Worm (Caenorhabditis elegans) whole organism, L2 larva: ENCODE data around the gene sftb-1.

Source experiments
- C34F6.9 ChIP-seq: fragments of 150-350 bp; optimal IDR thresholded peaks from 2 replicates; lab custom pipeline; 2014; ENCODE audit warnings: missing biosample characterization, missing genetic modification characterization
- R02D3.7 ChIP-seq: fragments of 150-350 bp; optimal IDR thresholded peaks from 2 replicates; lab custom pipeline; 2014; ENCODE audit warnings: missing biosample characterization, missing genetic modification characterization
- Y55F3AM.14 ChIP-seq: fragments of 200-800 bp; sonication (Bioruptor generic); optimal IDR thresholded peaks from 2 replicates; lab custom pipeline; 2018; ENCODE audit warnings: mild to moderate bottlenecking, missing genetic modification characterization, missing compliant biosample characterization
- ZK546.5 ChIP-seq: sonication (generic microtip); optimal IDR thresholded peaks from 2 replicates; lab custom pipeline; 2017; ENCODE audit warnings: missing biosample characterization, missing genetic modification characterization
- aly-2 ChIP-seq: fragments of 150-350 bp; optimal IDR thresholded peaks from 2 replicates; lab custom pipeline; 2014; ENCODE audit warnings: missing biosample characterization, missing genetic modification characterization
- ama-1 ChIP-seq: fragments of 150-350 bp; optimal IDR thresholded peaks from 2 replicates; lab custom pipeline; 2018; ENCODE audit warnings: inconsistent platforms
- blmp-1 ChIP-seq: sonication (generic microtip); optimal IDR thresholded peaks from 2 replicates; lab custom pipeline; 2017; ENCODE audit warnings: missing genetic modification characterization, mild to moderate bottlenecking, missing compliant biosample characterization, antibody characterized with exemption, moderate library complexity; ENCODE audit not compliant: insufficient read depth
- ceh-16 ChIP-seq: fragments of 150-350 bp; optimal IDR thresholded peaks from 2 replicates; lab custom pipeline; 2014; ENCODE audit warnings: missing biosample characterization, missing genetic modification characterization
- crh-2 ChIP-seq: sonication (generic microtip); optimal IDR thresholded peaks from 2 replicates; lab custom pipeline; 2017; ENCODE audit warnings: missing biosample characterization, missing genetic modification characterization
- dmd-4 ChIP-seq: sonication (generic microtip); optimal IDR thresholded peaks from 2 replicates; lab custom pipeline; 2017; ENCODE audit warnings: missing biosample characterization, missing genetic modification characterization
- egl-27 ChIP-seq: sonication (generic microtip); optimal IDR thresholded peaks from 3 replicates; lab custom pipeline; 2017; ENCODE audit warnings: missing biosample characterization, missing genetic modification reagents, missing genetic modification characterization
- elt-1 ChIP-seq: fragments of 150-350 bp; optimal IDR thresholded peaks from 2 replicates; lab custom pipeline; 2014; ENCODE audit warnings: missing biosample characterization, missing genetic modification characterization
- elt-3 ChIP-seq: sonication (generic microtip); optimal IDR thresholded peaks from 2 replicates; lab custom pipeline; 2017; ENCODE audit warnings: missing biosample characterization, missing genetic modification characterization
- gmeb-1 ChIP-seq: fragments of 150-350 bp; optimal IDR thresholded peaks from 2 replicates; lab custom pipeline; 2014; ENCODE audit warnings: missing biosample characterization, missing genetic modification characterization
- lin-11 ChIP-seq: fragments of 150-350 bp; sonication (generic microtip); optimal IDR thresholded peaks from 2 replicates; lab custom pipeline; 2014; ENCODE audit warnings: missing biosample characterization, missing genetic modification characterization, inconsistent platforms, mixed read lengths
- lin-13 ChIP-seq: fragments of 150-350 bp; optimal IDR thresholded peaks from 2 replicates; lab custom pipeline; 2014; ENCODE audit warnings: missing biosample characterization, missing genetic modification reagents, missing genetic modification characterization
- lin-39 ChIP-seq: fragments of 150-350 bp; optimal IDR thresholded peaks from 2 replicates; lab custom pipeline; 2014; ENCODE audit warnings: missing biosample characterization, missing genetic modification reagents, missing genetic modification characterization
- mab-5 ChIP-seq: fragments of 150-350 bp; optimal IDR thresholded peaks from 2 replicates; lab custom pipeline; 2014; ENCODE audit warnings: missing biosample characterization, missing genetic modification characterization
- mdl-1 ChIP-seq, 2 experiments: fragments of 150-350 bp in 1 of 2; sonication (generic microtip) in 1 of 2; optimal IDR thresholded peaks; 2 replicates each; lab custom pipeline; 2017; ENCODE audit warnings: missing biosample characterization in 2 of 2, missing genetic modification characterization in 2 of 2
- nhr-10 ChIP-seq: sonication (generic microtip); optimal IDR thresholded peaks from 2 replicates; lab custom pipeline; 2017; ENCODE audit warnings: missing biosample characterization, missing genetic modification characterization
- nhr-11 ChIP-seq: fragments of 150-350 bp; optimal IDR thresholded peaks from 2 replicates; lab custom pipeline; 2014; ENCODE audit warnings: missing biosample characterization, missing genetic modification characterization
- nhr-129 ChIP-seq: fragments of 150-350 bp; optimal IDR thresholded peaks from 2 replicates; lab custom pipeline; 2014; ENCODE audit warnings: missing biosample characterization, missing genetic modification characterization
- nhr-21 ChIP-seq: fragments of 150-350 bp; optimal IDR thresholded peaks from 2 replicates; lab custom pipeline; 2014; ENCODE audit warnings: missing biosample characterization, missing genetic modification characterization
- nhr-25 ChIP-seq: fragments of 150-350 bp; sonication (generic microtip); optimal IDR thresholded peaks from 3 replicates; lab custom pipeline; 2014; ENCODE audit warnings: missing biosample characterization, missing genetic modification characterization
- nhr-6 ChIP-seq: fragments of 150-350 bp; optimal IDR thresholded peaks from 2 replicates; lab custom pipeline; 2014; ENCODE audit warnings: missing biosample characterization, missing genetic modification characterization
- nhr-77 ChIP-seq: fragments of 150-350 bp; optimal IDR thresholded peaks from 2 replicates; lab custom pipeline; 2014; ENCODE audit warnings: missing biosample characterization, missing genetic modification characterization
- peb-1 ChIP-seq: fragments of 150-350 bp; optimal IDR thresholded peaks from 2 replicates; lab custom pipeline; 2014; ENCODE audit warnings: missing biosample characterization, missing genetic modification characterization
- sem-4 ChIP-seq: fragments of 150-350 bp; optimal IDR thresholded peaks from 2 replicates; lab custom pipeline; 2014; ENCODE audit warnings: missing biosample characterization, missing genetic modification reagents, missing genetic modification characterization
- skn-1 ChIP-seq: sonication (generic microtip); optimal IDR thresholded peaks from 2 replicates; lab custom pipeline; 2017; ENCODE audit warnings: missing biosample characterization, missing genetic modification characterization
- sma-9 ChIP-seq, 2 experiments: fragments of 150-350 bp in 1 of 2; sonication (generic microtip) in 1 of 2; optimal IDR thresholded peaks; 2 replicates each; lab custom pipeline; 2014 to 2016; ENCODE audit warnings: missing genetic modification characterization in 2 of 2, mild to moderate bottlenecking in 1 of 2, missing biosample characterization in 1 of 2, missing compliant biosample characterization in 1 of 2, missing genetic modification reagents in 1 of 2, moderate library complexity in 1 of 2
- unc-39 ChIP-seq: fragments of 150-350 bp; optimal IDR thresholded peaks from 2 replicates; lab custom pipeline; 2014; ENCODE audit warnings: missing biosample characterization, missing genetic modification characterization
- unc-55 ChIP-seq: fragments of 150-350 bp; sonication (generic microtip); optimal IDR thresholded peaks from 3 replicates; lab custom pipeline; 2014; ENCODE audit warnings: missing biosample characterization, missing genetic modification reagents, missing genetic modification characterization
- unc-62 ChIP-seq: fragments of 150-350 bp; optimal IDR thresholded peaks from 2 replicates; lab custom pipeline; 2014; ENCODE audit warnings: missing biosample characterization, missing genetic modification reagents, missing genetic modification characterization
- ztf-1 ChIP-seq: fragments of 200-800 bp; sonication (Bioruptor generic); conservative IDR thresholded peaks from 2 replicates; pipeline ENCODE4 v1.3.6; 2022; ENCODE audit warnings: missing genetic modification characterization, missing compliant biosample characterization
- ztf-11 ChIP-seq: sonication (generic microtip); optimal IDR thresholded peaks from 2 replicates; lab custom pipeline; 2017; ENCODE audit warnings: missing biosample characterization, missing genetic modification characterization
- ztf-4 ChIP-seq: fragments of 150-350 bp; optimal IDR thresholded peaks from 2 replicates; lab custom pipeline; 2014; ENCODE audit warnings: missing biosample characterization, missing genetic modification characterization

Gene sftb-1

ce11 chrIII:4309303-4309702 lies 40.2 kb upstream of the sftb-1 start:
- no peak for TF ChIP-seq mab-5
- no peak for TF ChIP-seq ZK546.5 (tag; lab: Kevin White, UChicago)
- no peak for TF ChIP-seq blmp-1 (tag; lab: Kevin White, UChicago)
- TF ChIP-seq egl-27: no peak
- no peak for TF ChIP-seq aly-2 (tag; lab: Kevin White, UChicago)
- TF ChIP-seq ztf-11 (tag; lab: Kevin White, UChicago): no peak
- no peak for TF ChIP-seq elt-1 (tag; lab: Kevin White, UChicago)
- TF ChIP-seq mdl-1 (tag; optimal IDR thresholded peaks at IDR 0.05; lab: Kevin White, UChicago): no peak
- no peak for TF ChIP-seq ceh-16 (tag; lab: Kevin White, UChicago)
- TF ChIP-seq nhr-129 (tag; lab: Kevin White, UChicago): no peak
- TF ChIP-seq sma-9 (GFP tag; optimal IDR thresholded peaks at IDR 0.05; lab: Kevin White, UChicago): no peak
- no peak for TF ChIP-seq sma-9 (tag; optimal IDR thresholded peaks at IDR 0.05; lab: Kevin White, UChicago)
- no peak for TF ChIP-seq nhr-77
- no peak for TF ChIP-seq C34F6.9 (tag; lab: Kevin White, UChicago)
- no peak for TF ChIP-seq unc-62 (GFP tag; lab: Kevin White, UChicago)

- no peak for TF ChIP-seq unc-62 (GFP tag; lab: Kevin White, UChicago)
- peak; percentile 21 for TF ChIP-seq nhr-25 (tag; lab: Kevin White, UChicago)
These were observed 33.7 kb upstream of the sftb-1 start for ce11 chrIII:4302780-4303179.

- TF ChIP-seq ztf-11 (tag; lab: Kevin White, UChicago) (no peak), lin-13 (GFP tag; lab: Kevin White, UChicago) (no peak), lin-11 (tag; lab: Kevin White, UChicago) (no peak), unc-55 (GFP tag; lab: Kevin White, UChicago) (no peak), mdl-1 (tag; optimal IDR thresholded peaks at IDR 0.05; lab: Kevin White, UChicago) (no peak), aly-2 (tag; lab: Kevin White, UChicago) (no peak), R02D3.7 (tag; lab: Kevin White, UChicago) (no peak), ZK546.5 (tag; lab: Kevin White, UChicago) (no peak), ztf-1 (no peak), Y55F3AM.14 (GFP tag; lab: Kevin White, UChicago) (no peak), nhr-77 (no peak), crh-2 (tag; lab: Kevin White, UChicago) (no peak), ztf-4 (tag; lab: Kevin White, UChicago) (no peak)
These were observed 33.2 kb upstream of the sftb-1 start, which contains the start of gene R10E4.9 for ce11 chrIII:4302293-4302692. TSS of gene R10E4.9 (minus strand) at chrIII:4302393.

ce11 chrIII:4300989-4301498 lies 32.0 kb upstream of the sftb-1 start, which contains the start of gene R10E4.11:
TSS of gene R10E4.11 (minus strand) at chrIII:4301039.
- TF ChIP-seq elt-3 (no peak), nhr-11 (tag; lab: Kevin White, UChicago) (no peak), lin-39 (no peak), ZK546.5 (tag; lab: Kevin White, UChicago) (no peak), ztf-11 (tag; lab: Kevin White, UChicago) (no peak), sem-4 (tag; lab: Kevin White, UChicago) (no peak), dmd-4 (tag; lab: Kevin White, UChicago) (no peak), egl-27 (no peak)

- no peak for TF ChIP-seq nhr-10
- TF ChIP-seq gmeb-1 (tag; lab: Kevin White, UChicago): no peak
- TF ChIP-seq crh-2 (tag; lab: Kevin White, UChicago): no peak
- no peak for TF ChIP-seq lin-39
- TF ChIP-seq ama-1 (lab: Kevin White, UChicago): no peak
- no peak for TF ChIP-seq ceh-16 (tag; lab: Kevin White, UChicago)
- no peak for TF ChIP-seq skn-1 (tag; lab: Kevin White, UChicago)
- TF ChIP-seq unc-39 (tag; lab: Kevin White, UChicago): no peak
- no peak for TF ChIP-seq nhr-21 (tag; lab: Kevin White, UChicago)
- no peak for TF ChIP-seq peb-1
- TF ChIP-seq nhr-77: no peak
- TF ChIP-seq ztf-1: no peak
- TF ChIP-seq lin-13 (GFP tag; lab: Kevin White, UChicago): no peak
- TF ChIP-seq nhr-6 (tag; lab: Kevin White, UChicago): no peak
These were observed 25.2 kb upstream of the sftb-1 start, which contains the start of the genes nth-1 and R10E4.7 for ce11 chrIII:4294153-4294862. TSS of gene nth-1 (minus strand) at chrIII:4294253. TSS of gene R10E4.7 (plus strand) at chrIII:4294812.
